Worm (Caenorhabditis elegans) whole organism, L1 larva: Measurements from ENCODE around the gene C04H5.1.

Experiments
- F16B12.6 ChIP-seq: fragments of 150-350 bp; optimal IDR thresholded peaks from 2 replicates; lab custom pipeline; 2014; ENCODE audit warnings: missing biosample characterization, missing genetic modification characterization
- blmp-1 ChIP-seq: fragments of 150-350 bp; optimal IDR thresholded peaks from 2 replicates; lab custom pipeline; 2014; ENCODE audit warnings: missing biosample characterization, missing genetic modification characterization
- efl-1 ChIP-seq, 4 experiments: fragments of 150-350 bp; optimal IDR thresholded peaks in 3 of 4; peaks in 1 of 4; 1 replicate in 1 of 4; 2 replicates in 3 of 4; lab custom pipeline; 2014; ENCODE audit warnings: missing biosample characterization in 2 of 4, missing genetic modification characterization in 2 of 4, missing genetic modification reagents in 2 of 4
- fkh-10 ChIP-seq: sonication (generic microtip); optimal IDR thresholded peaks from 2 replicates; lab custom pipeline; 2017; ENCODE audit warnings: missing biosample characterization, missing genetic modification reagents, missing genetic modification characterization
- hpl-2 ChIP-seq: fragments of 150-350 bp; optimal IDR thresholded peaks from 2 replicates; lab custom pipeline; 2014; ENCODE audit warnings: missing biosample characterization, missing genetic modification reagents, missing genetic modification characterization
- mep-1 ChIP-seq: fragments of 150-350 bp; optimal IDR thresholded peaks from 2 replicates; lab custom pipeline; 2014; ENCODE audit warnings: missing biosample characterization, missing genetic modification characterization
- pqm-1 ChIP-seq: sonication (generic microtip); optimal IDR thresholded peaks from 3 replicates; lab custom pipeline; 2017; ENCODE audit warnings: missing biosample characterization, missing genetic modification characterization

DNA sequence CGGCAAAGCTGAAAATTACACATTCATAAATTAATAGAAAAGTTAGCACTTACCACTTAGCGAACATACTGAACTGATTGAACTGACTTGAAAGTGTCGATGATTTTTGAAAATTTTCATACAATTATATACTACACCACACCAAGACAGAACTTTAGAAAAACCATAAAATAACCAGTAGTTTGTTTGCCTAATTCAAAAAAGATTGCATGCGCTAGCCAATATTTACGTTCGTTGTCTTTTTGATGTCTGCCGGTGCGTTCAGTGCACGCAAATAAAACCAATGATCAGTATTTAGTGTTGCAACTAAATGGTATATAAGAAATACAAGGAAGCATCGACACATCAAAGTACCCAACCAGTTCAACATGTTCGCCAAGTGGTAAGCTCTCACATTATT is 46.4 kb downstream of the C04H5.1 start, which contains the start of the genes nspb-8 and nspb-9:
- no peak for TF ChIP-seq pqm-1
- no peak for TF ChIP-seq F16B12.6 (tag; lab: Kevin White, UChicago)
- no peak for TF ChIP-seq efl-1 (optimal IDR thresholded peaks at IDR 0.05; lab: Kevin White, UChicago)
- peak in 1 of 2 experiments; percentile 62 for TF ChIP-seq efl-1 (GFP tag; optimal IDR thresholded peaks at IDR 0.05 in 1 of 2; lab: Kevin White, UChicago)
- no peak for TF ChIP-seq fkh-10 (GFP tag; lab: Kevin White, UChicago)
- no peak for TF ChIP-seq hpl-2 (GFP tag; lab: Kevin White, UChicago)
- TF ChIP-seq blmp-1 (tag; lab: Kevin White, UChicago): no peak
- TF ChIP-seq mep-1 (tag; lab: Kevin White, UChicago): no peak
